Worm (Caenorhabditis elegans) whole organism, early embryonic: ENCODE results near the gene F58B6.1.

Source experiments
- aly-1 ChIP-seq: sonication (generic microtip); optimal IDR thresholded peaks from 2 replicates; lab custom pipeline; 2016; ENCODE audit warnings: missing genetic modification characterization, missing compliant biosample characterization
- pes-1 ChIP-seq: fragments of 200-800 bp; sonication (Bioruptor generic); IDR thresholded peaks from 2 replicates; pipeline ENCODE4 v1.3.6; 2022; ENCODE audit warnings: missing genetic modification reagents, missing genetic modification characterization, missing compliant biosample characterization
- sea-1 ChIP-seq: fragments of 200-800 bp; sonication (Bioruptor generic); conservative IDR thresholded peaks from 2 replicates; pipeline ENCODE4 v1.3.6; 2022; ENCODE audit warnings: missing genetic modification characterization, missing compliant biosample characterization

DNA sequence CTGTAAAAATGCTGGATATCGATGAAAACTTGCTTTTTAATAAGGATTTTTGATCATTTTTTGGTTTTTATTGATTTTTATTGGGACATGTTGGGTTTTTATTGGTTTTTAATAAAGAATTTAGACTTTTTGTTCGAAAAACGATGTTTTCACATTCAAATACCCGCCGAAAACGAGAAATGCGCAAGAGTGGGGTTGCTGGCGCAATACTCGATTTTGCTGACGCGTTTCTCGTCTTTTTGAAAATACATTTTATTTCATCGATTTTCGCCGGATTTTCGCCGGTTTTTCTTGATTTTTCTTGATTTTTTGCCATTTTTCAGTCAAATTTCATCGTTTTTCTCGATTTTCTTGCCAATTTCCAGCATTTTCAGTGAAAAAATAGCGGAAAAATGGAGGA, 27.1 kb upstream of the F58B6.1 start, which contains the start of gene smr-1:
- TF ChIP-seq aly-1 (tag; lab: Kevin White, UChicago), result no peak
- TF ChIP-seq pes-1 (GFP tag; lab: Robert Waterston, UW), result peak; percentile 63; the same call in 1 of the 2 replicates
- TF ChIP-seq sea-1 (GFP tag; lab: Robert Waterston, UW), result no peak
